Fruit fly (Drosophila melanogaster): ENCODE data around the gene CG32432.

CG32432 gene

dm6 chr3L:20809088-20809999, 75.6 kb downstream of the CG32432 start, which contains the start of the genes CG3634 and HIPP1:
CG3634 (minus strand) TSS chr3L:20809272.
HIPP1 (plus strand) TSS chr3L:20809669.
- TF ChIP-seq Ets98B (GFP tag; IDR thresholded peaks at IDR 0.05) = no peak
- TF ChIP-seq Pif1A (GFP tag; optimal IDR thresholded peaks at IDR 0.05) = no peak
- TF ChIP-seq CG14655 (GFP tag; optimal IDR thresholded peaks at IDR 0.05) = no peak
- 0 out of 3 replicates have a peak, but pooled peaks have one; percentile 25 for TF ChIP-seq CG4496 (GFP tag; IDR thresholded peaks at IDR 0.05)
- TF ChIP-seq CG8301 (tag; optimal IDR thresholded peaks at IDR 0.05) = no peak
- TF ChIP-seq CG32121 (GFP tag; IDR thresholded peaks at IDR 0.05) = no peak

- no peak for TF ChIP-seq CG14655 (GFP tag; optimal IDR thresholded peaks at IDR 0.05)
- no peak for TF ChIP-seq CG4496 (GFP tag; IDR thresholded peaks at IDR 0.05)
- TF ChIP-seq Ets98B (GFP tag; IDR thresholded peaks at IDR 0.05) = no peak
- TF ChIP-seq Pif1B (GFP tag; optimal IDR thresholded peaks at IDR 0.05) = no peak
- TF ChIP-seq CG9948 (tag; optimal IDR thresholded peaks at IDR 0.05) = no peak
- no peak for TF ChIP-seq Pif1A (GFP tag; optimal IDR thresholded peaks at IDR 0.05)
- TF ChIP-seq CG13204 (GFP tag; optimal IDR thresholded peaks at IDR 0.05) = no peak
- no peak for TF ChIP-seq fd96Ca (GFP tag; IDR thresholded peaks at IDR 0.05)
- TF ChIP-seq CG8301 (tag; optimal IDR thresholded peaks at IDR 0.05) = no peak
- no peak for TF ChIP-seq gl (tag; optimal IDR thresholded peaks at IDR 0.05)
- no peak for TF ChIP-seq CG10348 (GFP tag; IDR thresholded peaks at IDR 0.05)
- TF ChIP-seq CG32121 (GFP tag; IDR thresholded peaks at IDR 0.05) = no peak
- no peak for TF ChIP-seq rn (GFP tag; IDR thresholded peaks at IDR 0.05)
- no peak for TF ChIP-seq D1 (tag; optimal IDR thresholded peaks at IDR 0.05)
- no peak for TF ChIP-seq CG34367 (tag; optimal IDR thresholded peaks at IDR 0.05)
- TF ChIP-seq CG12605 (GFP tag; IDR thresholded peaks at IDR 0.05) = no peak
- TF ChIP-seq CG8159 (tag; optimal IDR thresholded peaks at IDR 0.05) = no peak
These were observed 84.8 kb downstream of the CG32432 start, which contains the start of gene Spc105R for dm6 chr3L:20800208-20800607. Spc105R (plus strand) TSS chr3L:20800410.

dm6 chr3L:20798325-20798846, 86.6 kb downstream of the CG32432 start, which contains the start of the genes CG3698 and tzn:
CG3698 (minus strand) TSS chr3L:20798375.
tzn (plus strand) TSS chr3L:20798645.
- peak; percentile 48 for TF ChIP-seq gl (tag; optimal IDR thresholded peaks at IDR 0.05)
- TF ChIP-seq CG15710 (tag; optimal IDR thresholded peaks at IDR 0.05) = peak; percentile 72
- TF ChIP-seq CG4496 (GFP tag; IDR thresholded peaks at IDR 0.05) = peak; percentile 89
- no peak for TF ChIP-seq CG8301 (tag; optimal IDR thresholded peaks at IDR 0.05)
- TF ChIP-seq CG13204 (GFP tag; optimal IDR thresholded peaks at IDR 0.05) = no peak
- no peak for TF ChIP-seq Pif1A (GFP tag; optimal IDR thresholded peaks at IDR 0.05)
- no peak for TF ChIP-seq CG10348 (GFP tag; IDR thresholded peaks at IDR 0.05)
- no peak for TF ChIP-seq CG9948 (tag; optimal IDR thresholded peaks at IDR 0.05)
- no peak for TF ChIP-seq Pif1B (GFP tag; optimal IDR thresholded peaks at IDR 0.05)
- no peak for TF ChIP-seq CG14655 (GFP tag; optimal IDR thresholded peaks at IDR 0.05)
- peak; percentile 59; the same call in 1 of the 2 replicates for TF ChIP-seq CG32121 (GFP tag; IDR thresholded peaks at IDR 0.05)
- no peak; the same call in 2 of the 3 replicates for TF ChIP-seq fd96Ca (GFP tag; IDR thresholded peaks at IDR 0.05)
- TF ChIP-seq D1 (tag; optimal IDR thresholded peaks at IDR 0.05) = no peak
- TF ChIP-seq Snoo (tag; optimal IDR thresholded peaks at IDR 0.05) = peak; percentile 93
- TF ChIP-seq CG8159 (tag; optimal IDR thresholded peaks at IDR 0.05) = no peak
- TF ChIP-seq CG17806 (tag; optimal IDR thresholded peaks at IDR 0.05) = no peak
- TF ChIP-seq CG12605 (GFP tag; IDR thresholded peaks at IDR 0.05) = no peak
- TF ChIP-seq EcR (GFP tag; optimal IDR thresholded peaks at IDR 0.05) = no peak
- peak; percentile 52; the same call in 1 of the 2 replicates for TF ChIP-seq Ets98B (GFP tag; IDR thresholded peaks at IDR 0.05)
- peak; percentile 76 for TF ChIP-seq rn (GFP tag; IDR thresholded peaks at IDR 0.05)
- TF ChIP-seq CG34367 (tag; optimal IDR thresholded peaks at IDR 0.05) = peak; percentile 82

dm6 chr3L:20797379-20797778, 87.6 kb downstream of the CG32432 start:
- TF ChIP-seq rn (GFP tag; IDR thresholded peaks at IDR 0.05) (no peak), Ets98B (GFP tag; IDR thresholded peaks at IDR 0.05) (no peak), CG9948 (tag; optimal IDR thresholded peaks at IDR 0.05) (no peak), CG14655 (GFP tag; optimal IDR thresholded peaks at IDR 0.05) (no peak), Snoo (tag; optimal IDR thresholded peaks at IDR 0.05) (no peak), Pif1A (GFP tag; optimal IDR thresholded peaks at IDR 0.05) (no peak), CG32121 (GFP tag; IDR thresholded peaks at IDR 0.05) (no peak), CG13204 (GFP tag; optimal IDR thresholded peaks at IDR 0.05) (no peak), CG4496 (GFP tag; IDR thresholded peaks at IDR 0.05) (no peak), CG17806 (tag; optimal IDR thresholded peaks at IDR 0.05) (no peak), gl (tag; optimal IDR thresholded peaks at IDR 0.05) (no peak), CG34367 (tag; optimal IDR thresholded peaks at IDR 0.05) (no peak), D1 (tag; optimal IDR thresholded peaks at IDR 0.05) (no peak), EcR (GFP tag; optimal IDR thresholded peaks at IDR 0.05) (no peak), CG8159 (tag; optimal IDR thresholded peaks at IDR 0.05) (no peak)

dm6 chr3L:20796757-20797156, 88.2 kb downstream of the CG32432 start:
- TF ChIP-seq CG34367 (tag; optimal IDR thresholded peaks at IDR 0.05) (no peak), CG9948 (tag; optimal IDR thresholded peaks at IDR 0.05) (no peak), CG8301 (tag; optimal IDR thresholded peaks at IDR 0.05) (no peak), CG32121 (GFP tag; IDR thresholded peaks at IDR 0.05) (no peak), CG17806 (tag; optimal IDR thresholded peaks at IDR 0.05) (no peak), CG13204 (GFP tag; optimal IDR thresholded peaks at IDR 0.05) (no peak), D1 (tag; optimal IDR thresholded peaks at IDR 0.05) (no peak), CG15710 (tag; optimal IDR thresholded peaks at IDR 0.05) (no peak), fd96Ca (GFP tag; IDR thresholded peaks at IDR 0.05) (no peak)

Data from whole organism, pupa.